Worm (Caenorhabditis elegans) whole organism, midembryonic: Measurements from ENCODE around the gene C16A3.6.

ENCODE experiments used
- T22C8.4 ChIP-seq: fragments of 200-800 bp; sonication (Bioruptor generic); IDR thresholded peaks from 2 replicates; pipeline ENCODE4 v1.3.6; 2022; ENCODE audit warnings: missing genetic modification characterization, missing compliant biosample characterization
- flt-1 ChIP-seq: fragments of 200-800 bp; sonication (Bioruptor generic); IDR thresholded peaks from 2 replicates; pipeline ENCODE4 v1.3.6; 2022; ENCODE audit warnings: missing genetic modification characterization, missing compliant biosample characterization
- ref-1 ChIP-seq: fragments of 200-800 bp; sonication (Bioruptor generic); conservative IDR thresholded peaks from 2 replicates; pipeline ENCODE4 v1.3.6; 2022; ENCODE audit warnings: missing genetic modification reagents, missing genetic modification characterization, missing compliant biosample characterization

DNA sequence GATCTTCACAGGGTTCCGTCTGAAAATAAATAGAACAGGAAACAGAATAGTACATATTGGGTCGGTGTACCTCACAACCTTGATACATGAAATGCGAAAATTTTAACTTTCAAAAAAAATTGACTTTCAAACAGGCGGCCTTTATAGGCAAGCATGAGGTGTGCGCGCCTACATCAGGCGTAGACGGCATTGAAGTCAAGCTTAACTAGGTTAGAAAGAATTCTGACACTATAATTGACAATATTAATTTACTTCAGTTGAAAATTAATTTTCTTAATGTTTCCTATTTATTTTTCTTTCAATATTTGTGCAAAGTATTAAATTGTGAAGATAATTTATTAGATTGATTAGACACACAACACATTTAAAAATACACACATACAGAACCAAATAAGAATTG lies 32.9 kb downstream of the C16A3.6 start, which contains the start of gene C05D11.5:
- TF ChIP-seq flt-1 (GFP tag; lab: Robert Waterston, UW), result no peak
- no peak for TF ChIP-seq ref-1
- no peak for TF ChIP-seq T22C8.4 (GFP tag; lab: Robert Waterston, UW)
